Worm (Caenorhabditis elegans) whole organism, L4/young adult: ENCODE measurements around the gene EGAP1.5.

Experiments
- W03F9.2 ChIP-seq: fragments of 150-350 bp; optimal IDR thresholded peaks from 2 replicates; lab custom pipeline; 2014; ENCODE audit warnings: missing biosample characterization, missing genetic modification characterization
- him-1 ChIP-seq: sonication (generic microtip); optimal IDR thresholded peaks from 2 replicates; lab custom pipeline; 2016; ENCODE audit warnings: missing genotype, missing genetic modification reagents, missing genetic modification characterization, missing compliant biosample characterization

DNA sequence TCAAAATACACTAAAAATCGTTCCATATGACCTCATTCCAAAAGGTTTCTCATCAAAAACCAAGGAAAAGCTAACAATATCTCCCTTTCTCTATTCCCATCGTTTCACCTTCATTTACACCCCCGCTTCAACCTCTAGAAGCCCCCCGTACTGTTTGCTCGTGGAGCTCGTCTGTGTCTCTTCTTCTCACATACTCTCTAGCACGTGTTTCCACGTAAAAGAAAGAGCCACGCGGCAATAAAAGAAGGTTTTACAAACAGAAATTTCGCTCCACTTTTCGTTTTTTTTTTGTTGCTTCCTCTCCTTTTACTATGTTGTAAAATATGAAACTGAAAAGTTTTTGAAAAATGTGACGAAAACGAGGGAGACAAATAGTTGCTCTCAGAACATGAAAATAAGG, 38.6 kb upstream of the EGAP1.5 start:
- TF ChIP-seq him-1 (tag; lab: Kevin White, UChicago) (no peak), W03F9.2 (tag; lab: Kevin White, UChicago) (no peak)
